Fruit fly (Drosophila melanogaster): ENCODE measurements around the gene SWIP.

Gene SWIP

DNA sequence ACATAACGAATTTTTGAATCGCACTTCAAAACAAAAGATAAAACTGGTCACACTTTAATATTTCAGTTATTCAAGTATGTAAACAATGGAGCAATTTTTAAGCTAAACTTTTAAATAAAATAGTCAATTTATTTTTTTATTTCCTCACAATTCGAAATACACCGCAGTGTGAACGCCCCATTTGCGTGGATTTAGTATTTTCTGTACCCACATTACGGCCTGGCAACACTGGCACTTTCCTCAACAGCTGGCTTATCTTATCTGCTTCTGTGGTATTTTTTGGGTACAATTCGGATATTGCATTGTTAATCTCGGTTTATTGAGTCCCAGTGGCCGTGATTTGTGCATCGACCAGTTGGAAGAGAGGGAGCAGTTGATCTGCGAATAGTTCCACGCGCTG, 36.6 kb downstream of the SWIP start, which contains the start of gene sl:
TSS of gene sl (plus strand) at position 254 of the 400 bp plus-strand sequence.
- TF ChIP-seq CG13204 (GFP tag; optimal IDR thresholded peaks at IDR 0.05), result no peak
- TF ChIP-seq CG12605 (GFP tag; IDR thresholded peaks at IDR 0.05), result no peak
- no peak for TF ChIP-seq Ets98B (GFP tag; IDR thresholded peaks at IDR 0.05)
- no peak for TF ChIP-seq CG17806 (tag; optimal IDR thresholded peaks at IDR 0.05)
- TF ChIP-seq CG14655 (GFP tag; optimal IDR thresholded peaks at IDR 0.05), result no peak

- TF ChIP-seq CG4496 (GFP tag; IDR thresholded peaks at IDR 0.05), result peak; percentile 93
- TF ChIP-seq Snoo (tag; optimal IDR thresholded peaks at IDR 0.05), result peak; percentile 86
- TF ChIP-seq CG15710 (tag; optimal IDR thresholded peaks at IDR 0.05), result peak; percentile 90
- peak; percentile 73 for TF ChIP-seq gl (tag; optimal IDR thresholded peaks at IDR 0.05)
- TF ChIP-seq CG8159 (tag; optimal IDR thresholded peaks at IDR 0.05), result peak; percentile 93
- peak; percentile 87 for TF ChIP-seq CG34367 (tag; optimal IDR thresholded peaks at IDR 0.05)
- TF ChIP-seq Pif1A (GFP tag; optimal IDR thresholded peaks at IDR 0.05), result no peak
- TF ChIP-seq CG32121 (GFP tag; IDR thresholded peaks at IDR 0.05), result peak; percentile 91
- TF ChIP-seq Ets98B (GFP tag; IDR thresholded peaks at IDR 0.05), result peak; percentile 87; the same call in 1 of the 2 replicates
- peak; percentile 86 for TF ChIP-seq EcR (GFP tag; optimal IDR thresholded peaks at IDR 0.05)
- peak; percentile 91 for TF ChIP-seq CG9948 (tag; optimal IDR thresholded peaks at IDR 0.05)
- TF ChIP-seq CG17806 (tag; optimal IDR thresholded peaks at IDR 0.05), result peak; percentile 91
- TF ChIP-seq CG14655 (GFP tag; optimal IDR thresholded peaks at IDR 0.05), result no peak
- no peak for TF ChIP-seq CG13204 (GFP tag; optimal IDR thresholded peaks at IDR 0.05)
- TF ChIP-seq CG12605 (GFP tag; IDR thresholded peaks at IDR 0.05), result peak; percentile 87
- TF ChIP-seq D1 (tag; optimal IDR thresholded peaks at IDR 0.05), result no peak
- TF ChIP-seq CG8301 (tag; optimal IDR thresholded peaks at IDR 0.05), result peak; percentile 84
- no peak for TF ChIP-seq fd96Ca (GFP tag; IDR thresholded peaks at IDR 0.05)
- no peak; the same call in 1 of the 2 replicates for TF ChIP-seq CG10348 (GFP tag; IDR thresholded peaks at IDR 0.05)
- peak; percentile 84 for TF ChIP-seq Pif1B (GFP tag; optimal IDR thresholded peaks at IDR 0.05)
- no peak; the same call in 1 of the 2 replicates for TF ChIP-seq rn (GFP tag; IDR thresholded peaks at IDR 0.05)
Observed at dm6 chrX:16358670-16359320, 45.3 kb downstream of the SWIP start, which contains the start of the genes U2af50 and PIG-Q. Gene U2af50 (minus strand): TSS chrX:16359039. Gene PIG-Q (plus strand): TSS chrX:16359143.

dm6 chrX:16361306-16361705, 47.8 kb downstream of the SWIP start, which contains the start of gene nonA:
Gene nonA (plus strand): TSS chrX:16361569.
- peak; percentile 3 for TF ChIP-seq Pif1A (GFP tag; optimal IDR thresholded peaks at IDR 0.05)
- TF ChIP-seq CG32121 (GFP tag; IDR thresholded peaks at IDR 0.05), result no peak
- TF ChIP-seq Pif1B (GFP tag; optimal IDR thresholded peaks at IDR 0.05), result peak; percentile 20

Measured in whole organism, pupa.